Worm (Caenorhabditis elegans) whole organism, early embryonic: ENCODE data around the gene col-121.

Experiments
- B0310.2 ChIP-seq: sonication (generic microtip); optimal IDR thresholded peaks from 2 replicates; lab custom pipeline; 2016; ENCODE audit warnings: mild to moderate bottlenecking, missing genetic modification characterization, missing compliant biosample characterization
- F13C5.2 ChIP-seq: sonication (generic microtip); optimal IDR thresholded peaks from 2 replicates; lab custom pipeline; 2017; ENCODE audit warnings: mild to moderate bottlenecking, missing genetic modification characterization, inconsistent platforms, missing compliant biosample characterization
- aly-1 ChIP-seq: sonication (generic microtip); optimal IDR thresholded peaks from 2 replicates; lab custom pipeline; 2016; ENCODE audit warnings: missing genetic modification characterization, missing compliant biosample characterization
- ama-1 ChIP-seq: fragments of 150-350 bp; optimal IDR thresholded peaks from 2 replicates; lab custom pipeline; 2014
- ceh-13 ChIP-seq: fragments of 200-800 bp; sonication (Bioruptor generic); optimal IDR thresholded peaks from 2 replicates; lab custom pipeline; 2018; ENCODE audit warnings: mild to moderate bottlenecking, missing genetic modification characterization, missing compliant biosample characterization
- ceh-36 ChIP-seq: sonication (generic microtip); optimal IDR thresholded peaks from 2 replicates; lab custom pipeline; 2016; ENCODE audit warnings: missing genetic modification characterization, inconsistent platforms, missing compliant biosample characterization
- ets-7 ChIP-seq: sonication (generic microtip); optimal IDR thresholded peaks from 2 replicates; lab custom pipeline; 2016; ENCODE audit warnings: missing genotype, missing genetic modification characterization, missing compliant biosample characterization
- flt-1 ChIP-seq: fragments of 200-800 bp; sonication (Bioruptor generic); IDR thresholded peaks from 2 replicates; pipeline ENCODE4 v1.3.6; 2022; ENCODE audit warnings: missing genetic modification characterization, missing compliant biosample characterization
- hmbx-1 ChIP-seq: sonication (generic microtip); optimal IDR thresholded peaks from 2 replicates; lab custom pipeline; 2016; ENCODE audit warnings: mild to moderate bottlenecking, missing genetic modification characterization, missing compliant biosample characterization
- hmg-4 ChIP-seq: fragments of 200-800 bp; sonication (Bioruptor generic); optimal IDR thresholded peaks from 2 replicates; lab custom pipeline; 2018; ENCODE audit warnings: mild to moderate bottlenecking, missing genetic modification characterization, missing compliant biosample characterization
- hnd-1 ChIP-seq: sonication (generic microtip); optimal IDR thresholded peaks from 2 replicates; lab custom pipeline; 2016; ENCODE audit warnings: missing genetic modification characterization, missing compliant biosample characterization
- pes-1 ChIP-seq: fragments of 200-800 bp; sonication (Bioruptor generic); IDR thresholded peaks from 2 replicates; pipeline ENCODE4 v1.3.6; 2022; ENCODE audit warnings: missing genetic modification reagents, missing genetic modification characterization, missing compliant biosample characterization
- scrt-1 ChIP-seq: fragments of 200-800 bp; sonication (Bioruptor generic); IDR thresholded peaks from 2 replicates; pipeline ENCODE4 v1.3.6; 2022; ENCODE audit warnings: missing genetic modification characterization, missing compliant biosample characterization
- sea-1 ChIP-seq: fragments of 200-800 bp; sonication (Bioruptor generic); conservative IDR thresholded peaks from 2 replicates; pipeline ENCODE4 v1.3.6; 2022; ENCODE audit warnings: missing genetic modification characterization, missing compliant biosample characterization
- tbx-11 ChIP-seq: fragments of 200-800 bp; sonication (Bioruptor generic); IDR thresholded peaks from 2 replicates; pipeline ENCODE4 v1.3.6; 2022; ENCODE audit warnings: missing genetic modification characterization, missing compliant biosample characterization
- tbx-37 ChIP-seq: fragments of 200-800 bp; sonication (Bioruptor generic); conservative IDR thresholded peaks from 2 replicates; pipeline ENCODE4 v1.3.6; 2022; ENCODE audit warnings: missing genetic modification reagents, missing genetic modification characterization, missing compliant biosample characterization
- tra-4 ChIP-seq: sonication (generic microtip); optimal IDR thresholded peaks from 2 replicates; lab custom pipeline; 2017; ENCODE audit warnings: missing genetic modification characterization, missing compliant biosample characterization

col-121 gene

ce11 chrIV:9396118-9396517 is at the start of gene col-121:
Gene col-121, minus strand, starts transcription at chrIV:9396218.
- no peak for TF ChIP-seq sea-1 (GFP tag; lab: Robert Waterston, UW)
- no peak for TF ChIP-seq tbx-11 (GFP tag; lab: Robert Waterston, UW)
- no peak for TF ChIP-seq ama-1
- no peak for TF ChIP-seq ceh-36 (tag; lab: Kevin White, UChicago)

ce11 chrIV:9445407-9445806 is 49.4 kb upstream of the col-121 start, which contains the start of gene hsp-12.3:
Gene hsp-12.3, minus strand, starts transcription at chrIV:9445507.
- TF ChIP-seq B0310.2 (tag; lab: Kevin White, UChicago), result no peak
- TF ChIP-seq ets-7 (tag; lab: Kevin White, UChicago), result no peak
- no peak for TF ChIP-seq tra-4 (tag; lab: Kevin White, UChicago)
- no peak for TF ChIP-seq pes-1 (GFP tag; lab: Robert Waterston, UW)
- no peak for TF ChIP-seq hmbx-1 (tag; lab: Kevin White, UChicago)
- TF ChIP-seq ama-1, result no peak
- no peak for TF ChIP-seq hnd-1 (tag; lab: Kevin White, UChicago)

ce11 chrIV:9444417-9445026 is 48.5 kb upstream of the col-121 start:
- peak; percentile 3 for TF ChIP-seq B0310.2 (tag; lab: Kevin White, UChicago)
- TF ChIP-seq sea-1 (GFP tag; lab: Robert Waterston, UW), result 0 out of 2 replicates have a peak, but pooled peaks have one; percentile 19
- no peak for TF ChIP-seq ceh-13 (GFP tag; lab: Kevin White, UChicago)
- no peak for TF ChIP-seq tra-4 (tag; lab: Kevin White, UChicago)
- TF ChIP-seq ets-7 (tag; lab: Kevin White, UChicago), result no peak
- no peak for TF ChIP-seq pes-1 (GFP tag; lab: Robert Waterston, UW)
- no peak for TF ChIP-seq hnd-1 (tag; lab: Kevin White, UChicago)
- TF ChIP-seq ceh-36 (tag; lab: Kevin White, UChicago), result no peak
- TF ChIP-seq hmg-4 (GFP tag; lab: Kevin White, UChicago), result peak; percentile 57
- peak; percentile 93 for TF ChIP-seq ama-1
- TF ChIP-seq scrt-1, result no peak
- TF ChIP-seq tbx-37 (GFP tag; lab: Robert Waterston, UW), result no peak
- peak; percentile 85 for TF ChIP-seq F13C5.2 (tag; lab: Kevin White, UChicago)
- TF ChIP-seq aly-1, result no peak
- TF ChIP-seq hmbx-1 (tag; lab: Kevin White, UChicago), result no peak
- TF ChIP-seq flt-1 (GFP tag; lab: Robert Waterston, UW), result peak; percentile 69
- TF ChIP-seq tbx-11 (GFP tag; lab: Robert Waterston, UW), result no peak

ce11 chrIV:9443940-9444339 is 47.9 kb upstream of the col-121 start, which contains the start of gene F38E11.9:
Gene F38E11.9, minus strand, starts transcription at chrIV:9444040.
- TF ChIP-seq aly-1 (no peak), sea-1 (GFP tag; lab: Robert Waterston, UW) (no peak), ets-7 (tag; lab: Kevin White, UChicago) (no peak), F13C5.2 (tag; lab: Kevin White, UChicago) (no peak), tra-4 (tag; lab: Kevin White, UChicago) (no peak), hnd-1 (tag; lab: Kevin White, UChicago) (no peak), tbx-37 (GFP tag; lab: Robert Waterston, UW) (no peak), pes-1 (GFP tag; lab: Robert Waterston, UW) (no peak), ceh-36 (tag; lab: Kevin White, UChicago) (no peak), hmg-4 (GFP tag; lab: Kevin White, UChicago) (no peak), hmbx-1 (tag; lab: Kevin White, UChicago) (no peak), ama-1 (no peak), scrt-1 (no peak)

ce11 chrIV:9442106-9442532 is 46.1 kb upstream of the col-121 start:
- no peak for TF ChIP-seq ceh-36 (tag; lab: Kevin White, UChicago)

ce11 chrIV:9441391-9441790 is 45.4 kb upstream of the col-121 start:
- TF ChIP-seq hnd-1 (tag; lab: Kevin White, UChicago) (no peak), ceh-13 (GFP tag; lab: Kevin White, UChicago) (no peak), ets-7 (tag; lab: Kevin White, UChicago) (no peak), F13C5.2 (tag; lab: Kevin White, UChicago) (no peak), ceh-36 (tag; lab: Kevin White, UChicago) (no peak), tbx-37 (GFP tag; lab: Robert Waterston, UW) (no peak)

- TF ChIP-seq aly-1 (peak; percentile 18), pes-1 (GFP tag; lab: Robert Waterston, UW) (no peak), tra-4 (tag; lab: Kevin White, UChicago) (no peak), tbx-37 (GFP tag; lab: Robert Waterston, UW) (no peak), sea-1 (GFP tag; lab: Robert Waterston, UW) (no peak), ceh-36 (tag; lab: Kevin White, UChicago) (no peak), ceh-13 (GFP tag; lab: Kevin White, UChicago) (no peak), ama-1 (no peak), hmbx-1 (tag; lab: Kevin White, UChicago) (no peak)
Observed at ce11 chrIV:9440880-9441336, 44.9 kb upstream of the col-121 start, which contains the start of gene idh-1. Gene idh-1, minus strand, starts transcription at chrIV:9441107.

- TF ChIP-seq hmg-4 (GFP tag; lab: Kevin White, UChicago), result no peak
- TF ChIP-seq tbx-11 (GFP tag; lab: Robert Waterston, UW), result no peak
- no peak for TF ChIP-seq pes-1 (GFP tag; lab: Robert Waterston, UW)
- no peak for TF ChIP-seq F13C5.2 (tag; lab: Kevin White, UChicago)
- no peak for TF ChIP-seq aly-1
- no peak for TF ChIP-seq ceh-36 (tag; lab: Kevin White, UChicago)
- no peak for TF ChIP-seq scrt-1
- no peak for TF ChIP-seq ama-1
- TF ChIP-seq B0310.2 (tag; lab: Kevin White, UChicago), result no peak
Observed at ce11 chrIV:9438753-9439152, 42.7 kb upstream of the col-121 start.
